Fruit fly (Drosophila melanogaster): Measurements from ENCODE around the gene CG42847.

CG42847 gene

dm6 chr2L:9448322-9449256 lies 20.9 kb downstream of the CG42847 start:
- no peak for TF ChIP-seq CG9948 (tag; optimal IDR thresholded peaks at IDR 0.05)
- TF ChIP-seq CG15710 (tag; optimal IDR thresholded peaks at IDR 0.05) = no peak
- no peak for TF ChIP-seq rn (GFP tag; IDR thresholded peaks at IDR 0.05)
- TF ChIP-seq D1 (tag; optimal IDR thresholded peaks at IDR 0.05) = no peak
- TF ChIP-seq CG17806 (tag; optimal IDR thresholded peaks at IDR 0.05) = no peak
- no peak for TF ChIP-seq CG12605 (GFP tag; IDR thresholded peaks at IDR 0.05)
- no peak for TF ChIP-seq CG8301 (tag; optimal IDR thresholded peaks at IDR 0.05)
- TF ChIP-seq Pif1B (GFP tag; optimal IDR thresholded peaks at IDR 0.05) = no peak
- TF ChIP-seq Snoo (tag; optimal IDR thresholded peaks at IDR 0.05) = peak; percentile 20
- TF ChIP-seq CG10348 (GFP tag; IDR thresholded peaks at IDR 0.05) = no peak
- peak; percentile 57 for TF ChIP-seq EcR (GFP tag; optimal IDR thresholded peaks at IDR 0.05)
- no peak for TF ChIP-seq fd96Ca (GFP tag; IDR thresholded peaks at IDR 0.05)
- TF ChIP-seq Ets98B (GFP tag; IDR thresholded peaks at IDR 0.05) = no peak
- TF ChIP-seq CG34367 (tag; optimal IDR thresholded peaks at IDR 0.05) = no peak
- no peak for TF ChIP-seq CG4496 (GFP tag; IDR thresholded peaks at IDR 0.05)
- no peak for TF ChIP-seq CG13204 (GFP tag; optimal IDR thresholded peaks at IDR 0.05)
- TF ChIP-seq CG8159 (tag; optimal IDR thresholded peaks at IDR 0.05) = no peak
- no peak for TF ChIP-seq CG32121 (GFP tag; IDR thresholded peaks at IDR 0.05)
- no peak for TF ChIP-seq gl (tag; optimal IDR thresholded peaks at IDR 0.05)
- peak; percentile 2 for TF ChIP-seq CG14655 (GFP tag; optimal IDR thresholded peaks at IDR 0.05)

- TF ChIP-seq fd96Ca (GFP tag; IDR thresholded peaks at IDR 0.05) (peak; percentile 97), CG17806 (tag; optimal IDR thresholded peaks at IDR 0.05) (peak; percentile 92), CG4496 (GFP tag; IDR thresholded peaks at IDR 0.05) (peak; percentile 93), CG32121 (GFP tag; IDR thresholded peaks at IDR 0.05) (peak; percentile 95), CG34367 (tag; optimal IDR thresholded peaks at IDR 0.05) (peak; percentile 91), CG14655 (GFP tag; optimal IDR thresholded peaks at IDR 0.05) (peak; percentile 95), EcR (GFP tag; optimal IDR thresholded peaks at IDR 0.05) (peak; percentile 51), CG8159 (tag; optimal IDR thresholded peaks at IDR 0.05) (peak; percentile 96), CG8301 (tag; optimal IDR thresholded peaks at IDR 0.05) (peak; percentile 92), Snoo (tag; optimal IDR thresholded peaks at IDR 0.05) (peak; percentile 97), gl (tag; optimal IDR thresholded peaks at IDR 0.05) (peak; percentile 82), CG15710 (tag; optimal IDR thresholded peaks at IDR 0.05) (peak; percentile 97), Ets98B (GFP tag; IDR thresholded peaks at IDR 0.05) (peak; percentile 92), CG12605 (GFP tag; IDR thresholded peaks at IDR 0.05) (peak; percentile 89), Pif1A (GFP tag; optimal IDR thresholded peaks at IDR 0.05) (peak; percentile 96), rn (GFP tag; IDR thresholded peaks at IDR 0.05) (peak; percentile 85), CG9948 (tag; optimal IDR thresholded peaks at IDR 0.05) (peak; percentile 94), D1 (tag; optimal IDR thresholded peaks at IDR 0.05) (peak; percentile 90), Pif1B (GFP tag; optimal IDR thresholded peaks at IDR 0.05) (peak; percentile 92), CG10348 (GFP tag; IDR thresholded peaks at IDR 0.05) (peak; percentile 88), CG13204 (GFP tag; optimal IDR thresholded peaks at IDR 0.05) (peak; percentile 92)
Measured at dm6 chr2L:9449257-9449972, 21.7 kb downstream of the CG42847 start.

dm6 chr2L:9452959-9453358 lies 25.3 kb downstream of the CG42847 start:
- TF ChIP-seq EcR (GFP tag; optimal IDR thresholded peaks at IDR 0.05) (no peak), CG15710 (tag; optimal IDR thresholded peaks at IDR 0.05) (no peak), Pif1A (GFP tag; optimal IDR thresholded peaks at IDR 0.05) (no peak), rn (GFP tag; IDR thresholded peaks at IDR 0.05) (no peak), CG14655 (GFP tag; optimal IDR thresholded peaks at IDR 0.05) (no peak), D1 (tag; optimal IDR thresholded peaks at IDR 0.05) (no peak), Ets98B (GFP tag; IDR thresholded peaks at IDR 0.05) (no peak), CG32121 (GFP tag; IDR thresholded peaks at IDR 0.05) (no peak), CG8301 (tag; optimal IDR thresholded peaks at IDR 0.05) (no peak), CG34367 (tag; optimal IDR thresholded peaks at IDR 0.05) (no peak), CG10348 (GFP tag; IDR thresholded peaks at IDR 0.05) (no peak), gl (tag; optimal IDR thresholded peaks at IDR 0.05) (no peak), Snoo (tag; optimal IDR thresholded peaks at IDR 0.05) (no peak), CG9948 (tag; optimal IDR thresholded peaks at IDR 0.05) (no peak), CG8159 (tag; optimal IDR thresholded peaks at IDR 0.05) (no peak), fd96Ca (GFP tag; IDR thresholded peaks at IDR 0.05) (no peak), Pif1B (GFP tag; optimal IDR thresholded peaks at IDR 0.05) (no peak), CG13204 (GFP tag; optimal IDR thresholded peaks at IDR 0.05) (no peak)

dm6 chr2L:9454369-9455054 lies 26.8 kb downstream of the CG42847 start:
- no peak for TF ChIP-seq CG9948 (tag; optimal IDR thresholded peaks at IDR 0.05)
- TF ChIP-seq CG10348 (GFP tag; IDR thresholded peaks at IDR 0.05) = no peak
- no peak for TF ChIP-seq CG12605 (GFP tag; IDR thresholded peaks at IDR 0.05)
- no peak for TF ChIP-seq Pif1A (GFP tag; optimal IDR thresholded peaks at IDR 0.05)
- no peak for TF ChIP-seq CG13204 (GFP tag; optimal IDR thresholded peaks at IDR 0.05)
- TF ChIP-seq CG14655 (GFP tag; optimal IDR thresholded peaks at IDR 0.05) = no peak
- no peak for TF ChIP-seq CG34367 (tag; optimal IDR thresholded peaks at IDR 0.05)
- TF ChIP-seq Ets98B (GFP tag; IDR thresholded peaks at IDR 0.05) = no peak
- no peak for TF ChIP-seq Snoo (tag; optimal IDR thresholded peaks at IDR 0.05)
- no peak for TF ChIP-seq CG4496 (GFP tag; IDR thresholded peaks at IDR 0.05)
- TF ChIP-seq CG8301 (tag; optimal IDR thresholded peaks at IDR 0.05) = no peak
- no peak for TF ChIP-seq gl (tag; optimal IDR thresholded peaks at IDR 0.05)
- no peak for TF ChIP-seq Pif1B (GFP tag; optimal IDR thresholded peaks at IDR 0.05)
- TF ChIP-seq CG32121 (GFP tag; IDR thresholded peaks at IDR 0.05) = no peak

Data from whole organism, pupa.